Fruit fly (Drosophila melanogaster) whole organism, pupa: Measurements from ENCODE around the gene CG31867.

Experiments used
- CG10348 ChIP-seq: fragments of 200-800 bp; sonication (Bioruptor generic); IDR thresholded peaks from 2 replicates; pipeline ENCODE4 v1.3.6; 2022; ENCODE audit warnings: missing biosample characterization, missing genetic modification characterization
- CG9948 ChIP-seq: fragments of 200-800 bp; sonication (Bioruptor generic); optimal IDR thresholded peaks from 2 replicates; lab custom pipeline; 2018; ENCODE audit warnings: missing biosample characterization, mild to moderate bottlenecking, missing genetic modification characterization, moderate library complexity
- D1 ChIP-seq: fragments of 200-800 bp; sonication (Bioruptor generic); optimal IDR thresholded peaks from 2 replicates; lab custom pipeline; 2018; ENCODE audit warnings: missing biosample characterization, mild to moderate bottlenecking, missing genetic modification characterization, moderate library complexity
- Pif1A ChIP-seq: fragments of 200-800 bp; sonication (Bioruptor generic); optimal IDR thresholded peaks from 3 replicates; lab custom pipeline; 2016; ENCODE audit warnings: missing biosample characterization, missing genetic modification characterization
- fd96Ca ChIP-seq: fragments of 200-800 bp; sonication (Bioruptor generic); IDR thresholded peaks from 3 replicates; pipeline ENCODE4 v1.3.6; 2022; ENCODE audit warnings: missing biosample characterization, missing genetic modification characterization

DNA sequence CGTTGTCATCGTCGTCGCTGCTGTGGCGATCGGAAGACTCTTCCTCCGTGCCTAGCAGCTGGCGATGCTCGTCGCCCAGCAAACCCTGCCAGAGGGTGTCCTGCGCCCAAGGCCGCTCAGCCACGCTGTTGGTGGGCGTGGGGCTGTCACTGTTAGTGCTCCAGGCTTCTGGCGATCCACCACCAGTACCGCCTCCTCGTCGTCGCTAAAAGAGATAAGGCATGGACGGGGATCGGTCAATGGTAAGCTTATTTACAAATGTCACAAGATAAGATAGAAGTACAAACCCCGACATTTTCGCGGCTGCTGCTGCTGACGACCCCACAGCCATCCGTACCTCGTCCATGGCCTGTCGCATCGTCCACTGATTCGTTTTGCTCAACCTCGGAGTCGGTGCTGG lies 39.9 kb downstream of the CG31867 start:
- TF ChIP-seq fd96Ca (GFP tag; lab: Robert Waterston, UW) = 0 out of 3 replicates have a peak, but pooled peaks have one; percentile 35
- no peak for TF ChIP-seq Pif1A (GFP tag; lab: Kevin White, UChicago)
- no peak for TF ChIP-seq CG9948 (tag; lab: Kevin White, UChicago)
- no peak for TF ChIP-seq CG10348 (GFP tag; lab: Robert Waterston, UW)
- TF ChIP-seq D1 (tag; lab: Kevin White, UChicago) = no peak
